Worm (Caenorhabditis elegans) whole organism, midembryonic: ENCODE measurements around the gene lipl-2.

ENCODE experiments used
- T22C8.4 ChIP-seq: fragments of 200-800 bp; sonication (Bioruptor generic); IDR thresholded peaks from 2 replicates; pipeline ENCODE4 v1.3.6; 2022; ENCODE audit warnings: missing genetic modification characterization, missing compliant biosample characterization
- cog-1 ChIP-seq: sonication (generic microtip); optimal IDR thresholded peaks from 2 replicates; lab custom pipeline; 2016; ENCODE audit warnings: missing genetic modification characterization, missing compliant biosample characterization
- flt-1 ChIP-seq: fragments of 200-800 bp; sonication (Bioruptor generic); IDR thresholded peaks from 2 replicates; pipeline ENCODE4 v1.3.6; 2022; ENCODE audit warnings: missing genetic modification characterization, missing compliant biosample characterization
- klf-2 ChIP-seq: fragments of 200-800 bp; sonication (Bioruptor generic); conservative IDR thresholded peaks from 2 replicates; pipeline ENCODE4 v1.3.6; 2022; ENCODE audit warnings: missing genetic modification reagents, missing genetic modification characterization, missing compliant biosample characterization
- med-1 ChIP-seq: sonication (generic microtip); optimal IDR thresholded peaks from 2 replicates; lab custom pipeline; 2017; ENCODE audit warnings: missing genetic modification characterization, mild to moderate bottlenecking, missing compliant biosample characterization, antibody characterized with exemption, missing genetic modification reagents; ENCODE audit not compliant: insufficient read depth
- ref-1 ChIP-seq: fragments of 200-800 bp; sonication (Bioruptor generic); conservative IDR thresholded peaks from 2 replicates; pipeline ENCODE4 v1.3.6; 2022; ENCODE audit warnings: missing genetic modification reagents, missing genetic modification characterization, missing compliant biosample characterization
- tab-1 ChIP-seq: fragments of 200-800 bp; sonication (Bioruptor generic); IDR thresholded peaks from 2 replicates; pipeline ENCODE4 v1.3.6; 2022; ENCODE audit warnings: missing genetic modification characterization, missing compliant biosample characterization
- ztf-23 ChIP-seq: fragments of 200-800 bp; sonication (Bioruptor generic); IDR thresholded peaks from 2 replicates; pipeline ENCODE4 v1.3.6; 2022; ENCODE audit warnings: missing genetic modification reagents, missing genetic modification characterization, missing compliant biosample characterization
- ztf-29 ChIP-seq: fragments of 200-800 bp; sonication (Bioruptor generic); IDR thresholded peaks from 2 replicates; pipeline ENCODE4 v1.3.6; 2022; ENCODE audit warnings: missing genetic modification reagents, missing genetic modification characterization, missing compliant biosample characterization

lipl-2 gene

ce11 chrV:9777645-9778044 lies 13.7 kb upstream of the lipl-2 start, which contains the start of gene smg-4:
smg-4 (minus strand) TSS chrV:9777745.
- TF ChIP-seq cog-1 (tag; lab: Kevin White, UChicago): no peak
- TF ChIP-seq med-1: no peak
- TF ChIP-seq flt-1 (GFP tag; lab: Robert Waterston, UW): no peak
- no peak for TF ChIP-seq klf-2
- no peak for TF ChIP-seq ztf-29 (GFP tag; lab: Robert Waterston, UW)
- no peak for TF ChIP-seq T22C8.4 (GFP tag; lab: Robert Waterston, UW)
- no peak for TF ChIP-seq ztf-23 (GFP tag; lab: Robert Waterston, UW)
- TF ChIP-seq tab-1 (GFP tag; lab: Robert Waterston, UW): no peak
- no peak for TF ChIP-seq ref-1 (GFP tag; lab: Robert Waterston, UW)

ce11 chrV:9779418-9779817 lies 11.9 kb upstream of the lipl-2 start, which contains the start of gene F46B6.4:
F46B6.4 (minus strand) TSS chrV:9779518.
- no peak for TF ChIP-seq cog-1 (tag; lab: Kevin White, UChicago)
- TF ChIP-seq tab-1 (GFP tag; lab: Robert Waterston, UW): no peak
- TF ChIP-seq med-1: no peak
- TF ChIP-seq ref-1 (GFP tag; lab: Robert Waterston, UW): no peak
- TF ChIP-seq T22C8.4 (GFP tag; lab: Robert Waterston, UW): no peak
- no peak for TF ChIP-seq ztf-29 (GFP tag; lab: Robert Waterston, UW)
- no peak for TF ChIP-seq klf-2
- no peak for TF ChIP-seq ztf-23 (GFP tag; lab: Robert Waterston, UW)
- no peak for TF ChIP-seq flt-1 (GFP tag; lab: Robert Waterston, UW)

- TF ChIP-seq ztf-23 (GFP tag; lab: Robert Waterston, UW) (no peak), T22C8.4 (GFP tag; lab: Robert Waterston, UW) (peak; percentile 30; the same call in 1 of the 2 replicates)
Measured at ce11 chrV:9782045-9782444, 9.3 kb upstream of the lipl-2 start.

ce11 chrV:9782969-9783368 lies 8.4 kb upstream of the lipl-2 start, which contains the start of gene F46B6.5:
F46B6.5 (minus strand) TSS chrV:9783069.
- TF ChIP-seq cog-1 (tag; lab: Kevin White, UChicago) (no peak), klf-2 (no peak), ref-1 (GFP tag; lab: Robert Waterston, UW) (no peak), T22C8.4 (GFP tag; lab: Robert Waterston, UW) (no peak), ztf-23 (GFP tag; lab: Robert Waterston, UW) (no peak), flt-1 (GFP tag; lab: Robert Waterston, UW) (no peak), ztf-29 (GFP tag; lab: Robert Waterston, UW) (no peak), med-1 (no peak), tab-1 (GFP tag; lab: Robert Waterston, UW) (no peak)

- TF ChIP-seq med-1: no peak
- TF ChIP-seq ref-1 (GFP tag; lab: Robert Waterston, UW): no peak
- TF ChIP-seq flt-1 (GFP tag; lab: Robert Waterston, UW): no peak
- no peak for TF ChIP-seq cog-1 (tag; lab: Kevin White, UChicago)
- no peak for TF ChIP-seq klf-2
- no peak for TF ChIP-seq ztf-29 (GFP tag; lab: Robert Waterston, UW)
- TF ChIP-seq T22C8.4 (GFP tag; lab: Robert Waterston, UW): no peak
- no peak for TF ChIP-seq tab-1 (GFP tag; lab: Robert Waterston, UW)
- no peak for TF ChIP-seq ztf-23 (GFP tag; lab: Robert Waterston, UW)
Measured at ce11 chrV:9784215-9784614, 7.2 kb upstream of the lipl-2 start.

ce11 chrV:9786721-9787131 lies 4.6 kb upstream of the lipl-2 start, which contains the start of gene F46B6.6:
F46B6.6 (minus strand) TSS chrV:9786868.
- no peak for TF ChIP-seq tab-1 (GFP tag; lab: Robert Waterston, UW)
- TF ChIP-seq cog-1 (tag; lab: Kevin White, UChicago): no peak
- TF ChIP-seq ztf-29 (GFP tag; lab: Robert Waterston, UW): no peak
- TF ChIP-seq flt-1 (GFP tag; lab: Robert Waterston, UW): no peak
- no peak for TF ChIP-seq klf-2
- no peak for TF ChIP-seq ref-1 (GFP tag; lab: Robert Waterston, UW)
- no peak for TF ChIP-seq ztf-23 (GFP tag; lab: Robert Waterston, UW)
- TF ChIP-seq med-1: no peak
- no peak for TF ChIP-seq T22C8.4 (GFP tag; lab: Robert Waterston, UW)

- TF ChIP-seq ztf-23 (GFP tag; lab: Robert Waterston, UW): no peak
- no peak for TF ChIP-seq med-1
- TF ChIP-seq tab-1 (GFP tag; lab: Robert Waterston, UW): no peak
- TF ChIP-seq T22C8.4 (GFP tag; lab: Robert Waterston, UW): no peak
- TF ChIP-seq klf-2: no peak
- no peak for TF ChIP-seq ztf-29 (GFP tag; lab: Robert Waterston, UW)
- TF ChIP-seq cog-1 (tag; lab: Kevin White, UChicago): no peak
- no peak for TF ChIP-seq ref-1 (GFP tag; lab: Robert Waterston, UW)
- TF ChIP-seq flt-1 (GFP tag; lab: Robert Waterston, UW): no peak
Measured at ce11 chrV:9789657-9790261, 1.6 kb upstream of the lipl-2 start, which contains the start of gene ztf-7. ztf-7 (minus strand) TSS chrV:9789707.

- TF ChIP-seq ref-1 (GFP tag; lab: Robert Waterston, UW) (no peak), tab-1 (GFP tag; lab: Robert Waterston, UW) (no peak), klf-2 (no peak), ztf-29 (GFP tag; lab: Robert Waterston, UW) (no peak), med-1 (no peak), T22C8.4 (GFP tag; lab: Robert Waterston, UW) (no peak), ztf-23 (GFP tag; lab: Robert Waterston, UW) (no peak)
Measured at ce11 chrV:9794997-9795396, 3.6 kb downstream of the lipl-2 start.

ce11 chrV:9796002-9796401 lies 4.6 kb downstream of the lipl-2 start:
- no peak for TF ChIP-seq klf-2
- TF ChIP-seq ref-1 (GFP tag; lab: Robert Waterston, UW): no peak
- no peak for TF ChIP-seq med-1

- no peak for TF ChIP-seq T22C8.4 (GFP tag; lab: Robert Waterston, UW)
- TF ChIP-seq flt-1 (GFP tag; lab: Robert Waterston, UW): no peak
- TF ChIP-seq tab-1 (GFP tag; lab: Robert Waterston, UW): no peak
- TF ChIP-seq ref-1 (GFP tag; lab: Robert Waterston, UW): no peak
- TF ChIP-seq ztf-29 (GFP tag; lab: Robert Waterston, UW): no peak
- TF ChIP-seq cog-1 (tag; lab: Kevin White, UChicago): no peak
- TF ChIP-seq klf-2: no peak
- no peak for TF ChIP-seq med-1
- no peak for TF ChIP-seq ztf-23 (GFP tag; lab: Robert Waterston, UW)
Measured at ce11 chrV:9796562-9796961, 5.2 kb downstream of the lipl-2 start, which contains the start of gene F46B6.9. F46B6.9 (plus strand) TSS chrV:9796862.
